Worm (Caenorhabditis elegans): Measurements from ENCODE around the gene Y50E8A.22.

ce11 chrV:14779644-14780043, 30.8 kb upstream of the Y50E8A.22 start, which contains the start of the genes scrm-7 and Y50E8A.10:
- TF ChIP-seq flt-1 (GFP tag; IDR thresholded peaks at IDR 0.05) (no peak), ceh-13 (GFP tag; optimal IDR thresholded peaks at IDR 0.05) (no peak), scrt-1 (GFP tag; IDR thresholded peaks at IDR 0.05) (no peak), ama-1 (optimal IDR thresholded peaks at IDR 0.05) (no peak), F13C5.2 (tag; optimal IDR thresholded peaks at IDR 0.05) (no peak)

Measured in whole organism, early embryonic.